Worm (Caenorhabditis elegans): Measurements from ENCODE around the gene Y55F3BR.11.
A peak's percentile ranks its signal among the peaks of the same experiment; 100 is the strongest.

Y55F3BR.11 gene

ce11 chrIV:828427-828826 lies 26.6 kb upstream of the Y55F3BR.11 start (continued):
- TF ChIP-seq hlh-17 (GFP tag; optimal IDR thresholded peaks at IDR 0.05; ENCODE audit: borderline replicate concordance) (no peak), ces-1 (GFP tag; optimal IDR thresholded peaks at IDR 0.05) (no peak), elt-2 (tag; optimal IDR thresholded peaks at IDR 0.05) (no peak), fkh-4 (tag; optimal IDR thresholded peaks at IDR 0.05; ENCODE audit: borderline replicate concordance) (no peak), nhr-71 (tag; optimal IDR thresholded peaks at IDR 0.05) (peak; percentile 85), alr-1 (tag; optimal IDR thresholded peaks at IDR 0.05; ENCODE audit: borderline replicate concordance) (no peak), efl-1 (optimal IDR thresholded peaks at IDR 0.05) (peak; percentile 79 to 81), efl-1 (GFP tag; optimal IDR thresholded peaks at IDR 0.05 in 1 of 2) (peak; percentile 74 to 95), nhr-47 (tag; optimal IDR thresholded peaks at IDR 0.05) (peak; percentile 80), ceh-8 (GFP tag; optimal IDR thresholded peaks at IDR 0.05) (no peak), ceh-88 (GFP tag; IDR thresholded peaks at IDR 0.05) (no peak; the same call in 1 of the 2 replicates), nhr-12 (tag; optimal IDR thresholded peaks at IDR 0.05) (no peak), nhr-85 (tag) (peak; percentile 49), mab-9 (GFP tag; IDR thresholded peaks at IDR 0.05) (no peak), Y116A8C.19 (tag; optimal IDR thresholded peaks at IDR 0.05; ENCODE audit: borderline replicate concordance) (no peak), jun-1 (tag; optimal IDR thresholded peaks at IDR 0.05) (peak; percentile 9), lin-15B (tag; optimal IDR thresholded peaks at IDR 0.05) (peak; percentile 88), skn-1 (tag; optimal IDR thresholded peaks at IDR 0.05) (peak; percentile 48), tbx-2 (tag; optimal IDR thresholded peaks at IDR 0.05) (peak; percentile 73), blmp-1 (tag; optimal IDR thresholded peaks at IDR 0.05) (peak; percentile 20), egl-27 (tag; optimal IDR thresholded peaks at IDR 0.05) (no peak), pag-3 (tag; optimal IDR thresholded peaks at IDR 0.05; ENCODE audit: borderline replicate concordance, insufficient read depth) (peak; percentile 32), nhr-20 (tag; optimal IDR thresholded peaks at IDR 0.05) (peak; percentile 56), dsc-1 (tag; optimal IDR thresholded peaks at IDR 0.05) (peak; percentile 69), ztf-11 (tag; optimal IDR thresholded peaks at IDR 0.05) (no peak), C34B4.2 (tag; optimal IDR thresholded peaks at IDR 0.05) (no peak), ceh-82 (tag; optimal IDR thresholded peaks at IDR 0.05) (peak; percentile 40 to 91 (median 72)), unc-130 (tag; optimal IDR thresholded peaks at IDR 0.05) (no peak), hpl-2 (GFP tag; optimal IDR thresholded peaks at IDR 0.05) (no peak), lin-14 (GFP tag; optimal IDR thresholded peaks at IDR 0.05) (no peak), lin-35 (GFP tag; optimal IDR thresholded peaks at IDR 0.05) (peak; percentile 34 to 70), fos-1 (tag; optimal IDR thresholded peaks at IDR 0.05) (peak; percentile 78), rnt-1 (tag; optimal IDR thresholded peaks at IDR 0.05) (no peak), nhr-76 (tag; optimal IDR thresholded peaks at IDR 0.05) (no peak), nhr-11 (tag; optimal IDR thresholded peaks at IDR 0.05) (no peak), zip-4 (GFP tag; optimal IDR thresholded peaks at IDR 0.05) (no peak), mep-1 (tag; optimal IDR thresholded peaks at IDR 0.05) (peak; percentile 86), sup-37 (GFP tag; optimal IDR thresholded peaks at IDR 0.05) (no peak), unc-30 (tag; optimal IDR thresholded peaks at IDR 0.05) (no peak), lin-13 (GFP tag; optimal IDR thresholded peaks at IDR 0.05) (peak; percentile 48), lir-3 (tag; optimal IDR thresholded peaks at IDR 0.05; ENCODE audit: poor library complexity) (no peak), C04F5.9 (tag; optimal IDR thresholded peaks at IDR 0.05) (peak; percentile 17), ceh-63 (GFP tag; optimal IDR thresholded peaks at IDR 0.05) (no peak), unc-62 (GFP tag; optimal IDR thresholded peaks at IDR 0.05) (no peak), zag-1 (tag; optimal IDR thresholded peaks at IDR 0.05) (peak; percentile 29), mdl-1 (tag; optimal IDR thresholded peaks at IDR 0.05) (peak in 1 of 2 experiments; percentile 3), lin-39 (tag; optimal IDR thresholded peaks at IDR 0.05) (peak; percentile 5), nhr-19 (GFP tag; conservative IDR thresholded peaks at IDR 0.05) (no peak; the same call in 1 of the 2 replicates), irx-1 (tag; optimal IDR thresholded peaks at IDR 0.05) (peak; percentile 43), lsy-2 (tag; optimal IDR thresholded peaks at IDR 0.05) (peak; percentile 81 to 88), pax-3 (tag; optimal IDR thresholded peaks at IDR 0.05) (no peak), dpl-1 (GFP tag; optimal IDR thresholded peaks at IDR 0.05) (peak; percentile 38 to 73 (median 47))

Data from whole organism, L1 larva.